Worm (Caenorhabditis elegans) whole organism, late embryonic: ENCODE data around the gene lhpp-1.

ENCODE experiments used
- C38D4.7 ChIP-seq: fragments of 200-800 bp; sonication (Bioruptor generic); optimal IDR thresholded peaks from 2 replicates; lab custom pipeline; 2018; ENCODE audit warnings: mild to moderate bottlenecking, missing genetic modification characterization, moderate library complexity, missing compliant biosample characterization
- F13H6.1 ChIP-seq: sonication (generic microtip); optimal IDR thresholded peaks from 2 replicates; lab custom pipeline; 2016; ENCODE audit warnings: missing genetic modification characterization, missing compliant biosample characterization
- K02D7.2 ChIP-seq: sonication (generic microtip); optimal IDR thresholded peaks from 2 replicates; lab custom pipeline; 2017; ENCODE audit warnings: mild to moderate bottlenecking, missing genetic modification characterization, missing compliant biosample characterization
- Y22D7AL.16 ChIP-seq: sonication (generic microtip); optimal IDR thresholded peaks from 2 replicates; lab custom pipeline; 2016; ENCODE audit warnings: missing genetic modification characterization, missing compliant biosample characterization
- ahr-1 ChIP-seq: sonication (generic microtip); optimal IDR thresholded peaks from 2 replicates; lab custom pipeline; 2016; ENCODE audit warnings: missing genetic modification characterization, missing compliant biosample characterization
- ama-1 ChIP-seq: fragments of 150-350 bp; optimal IDR thresholded peaks from 2 replicates; lab custom pipeline; 2014
- ceh-14 ChIP-seq: sonication (generic microtip); optimal IDR thresholded peaks from 2 replicates; lab custom pipeline; 2016; ENCODE audit warnings: missing genotype, missing genetic modification characterization, missing compliant biosample characterization
- ceh-2 ChIP-seq: sonication (generic microtip); optimal IDR thresholded peaks from 2 replicates; lab custom pipeline; 2016; ENCODE audit warnings: missing genotype, missing genetic modification characterization, missing compliant biosample characterization
- ceh-34 ChIP-seq: sonication (generic microtip); optimal IDR thresholded peaks from 2 replicates; lab custom pipeline; 2016; ENCODE audit warnings: mild to moderate bottlenecking, missing genetic modification characterization, missing compliant biosample characterization
- ceh-45 ChIP-seq: fragments of 200-800 bp; sonication (Bioruptor generic); IDR thresholded peaks from 2 replicates; pipeline ENCODE4 v1.3.6; 2022; ENCODE audit warnings: missing genetic modification reagents, missing genetic modification characterization, missing compliant biosample characterization
- ceh-9 ChIP-seq: sonication (generic microtip); optimal IDR thresholded peaks from 2 replicates; lab custom pipeline; 2016; ENCODE audit warnings: mild to moderate bottlenecking, missing genetic modification characterization, inconsistent platforms, missing compliant biosample characterization
- che-1 ChIP-seq: sonication (generic microtip); optimal IDR thresholded peaks from 2 replicates; lab custom pipeline; 2016; ENCODE audit warnings: mild to moderate bottlenecking, missing genetic modification characterization, missing compliant biosample characterization
- elt-2 ChIP-seq: sonication (generic microtip); optimal IDR thresholded peaks from 2 replicates; lab custom pipeline; 2016; ENCODE audit warnings: missing genetic modification reagents, missing genetic modification characterization, missing compliant biosample characterization
- ets-4 ChIP-seq: sonication (generic microtip); optimal IDR thresholded peaks from 2 replicates; lab custom pipeline; 2016; ENCODE audit warnings: missing genetic modification characterization, missing compliant biosample characterization
- eyg-1 ChIP-seq: sonication (generic microtip); optimal IDR thresholded peaks from 2 replicates; lab custom pipeline; 2016; ENCODE audit warnings: missing genotype, missing genetic modification characterization, missing compliant biosample characterization
- fkh-10 ChIP-seq: fragments of 150-350 bp; optimal IDR thresholded peaks from 2 replicates; lab custom pipeline; 2014; ENCODE audit warnings: missing biosample characterization, missing genetic modification reagents, missing genetic modification characterization
- fkh-6 ChIP-seq: sonication (generic microtip); optimal IDR thresholded peaks from 2 replicates; lab custom pipeline; 2016; ENCODE audit warnings: missing genetic modification characterization, missing compliant biosample characterization
- hlh-13 ChIP-seq: fragments of 200-800 bp; sonication (Bioruptor generic); optimal IDR thresholded peaks from 2 replicates; lab custom pipeline; 2018; ENCODE audit warnings: mild to moderate bottlenecking, missing genetic modification characterization, missing compliant biosample characterization
- hlh-15 ChIP-seq: sonication (generic microtip); optimal IDR thresholded peaks from 2 replicates; lab custom pipeline; 2016; ENCODE audit warnings: missing genetic modification characterization, missing compliant biosample characterization
- hlh-30 ChIP-seq: sonication (generic microtip); optimal IDR thresholded peaks from 2 replicates; lab custom pipeline; 2017; ENCODE audit warnings: antibody characterized with exemption, missing genetic modification characterization, missing compliant biosample characterization; ENCODE audit not compliant: insufficient read depth
- lim-6 ChIP-seq: sonication (generic microtip); optimal IDR thresholded peaks from 2 replicates; lab custom pipeline; 2016; ENCODE audit warnings: missing genetic modification characterization, missing compliant biosample characterization
- madf-2 ChIP-seq: sonication (generic microtip); optimal IDR thresholded peaks from 2 replicates; lab custom pipeline; 2017; ENCODE audit warnings: missing genetic modification characterization, missing compliant biosample characterization
- mec-3 ChIP-seq: sonication (generic microtip); optimal IDR thresholded peaks from 2 replicates; lab custom pipeline; 2016; ENCODE audit warnings: borderline replicate concordance, missing genetic modification characterization, missing compliant biosample characterization
- nfya-1 ChIP-seq: sonication (generic microtip); optimal IDR thresholded peaks from 2 replicates; lab custom pipeline; 2017; ENCODE audit warnings: missing genetic modification characterization, mild to moderate bottlenecking, missing compliant biosample characterization, antibody characterized with exemption, moderate library complexity
- nhr-11 ChIP-seq: fragments of 150-350 bp; optimal IDR thresholded peaks from 2 replicates; lab custom pipeline; 2014; ENCODE audit warnings: missing biosample characterization, missing genetic modification characterization
- nhr-232 ChIP-seq: sonication (generic microtip); optimal IDR thresholded peaks from 2 replicates; lab custom pipeline; 2016; ENCODE audit warnings: missing genetic modification characterization, missing compliant biosample characterization
- npax-4 ChIP-seq: sonication (generic microtip); optimal IDR thresholded peaks from 2 replicates; lab custom pipeline; 2016; ENCODE audit warnings: missing genetic modification characterization, missing compliant biosample characterization
- odd-2 ChIP-seq: sonication (generic microtip); optimal IDR thresholded peaks from 2 replicates; lab custom pipeline; 2017; ENCODE audit warnings: antibody characterized with exemption, mild to moderate bottlenecking, missing genetic modification characterization, missing compliant biosample characterization
- pha-2 ChIP-seq: sonication (generic microtip); optimal IDR thresholded peaks from 2 replicates; lab custom pipeline; 2017; ENCODE audit warnings: mild to moderate bottlenecking, missing genetic modification characterization, missing compliant biosample characterization
- pha-4 ChIP-seq: fragments of 150-350 bp; optimal IDR thresholded peaks from 2 replicates; lab custom pipeline; 2018; ENCODE audit warnings: missing biosample characterization, missing genetic modification reagents, missing genetic modification characterization
- pros-1 ChIP-seq: fragments of 150-350 bp; optimal IDR thresholded peaks from 2 replicates; lab custom pipeline; 2014; ENCODE audit warnings: missing biosample characterization, missing genetic modification reagents, missing genetic modification characterization
- sox-4 ChIP-seq: sonication (generic microtip); optimal IDR thresholded peaks from 2 replicates; lab custom pipeline; 2017; ENCODE audit warnings: mild to moderate bottlenecking, missing genetic modification characterization, inconsistent platforms, missing compliant biosample characterization
- tbx-7 ChIP-seq: sonication (generic microtip); optimal IDR thresholded peaks from 2 replicates; lab custom pipeline; 2016; ENCODE audit warnings: missing genotype, missing genetic modification characterization, missing compliant biosample characterization
- unc-55 ChIP-seq: sonication (generic microtip); optimal IDR thresholded peaks from 2 replicates; lab custom pipeline; 2017; ENCODE audit warnings: missing biosample characterization, missing genetic modification reagents, missing genetic modification characterization
- unc-86 ChIP-seq: sonication (generic microtip); optimal IDR thresholded peaks from 2 replicates; lab custom pipeline; 2016; ENCODE audit warnings: missing genetic modification characterization, missing compliant biosample characterization
- ztf-16 ChIP-seq: sonication (generic microtip); optimal IDR thresholded peaks from 2 replicates; lab custom pipeline; 2017; ENCODE audit warnings: missing genetic modification characterization, missing compliant biosample characterization

Gene lhpp-1

DNA sequence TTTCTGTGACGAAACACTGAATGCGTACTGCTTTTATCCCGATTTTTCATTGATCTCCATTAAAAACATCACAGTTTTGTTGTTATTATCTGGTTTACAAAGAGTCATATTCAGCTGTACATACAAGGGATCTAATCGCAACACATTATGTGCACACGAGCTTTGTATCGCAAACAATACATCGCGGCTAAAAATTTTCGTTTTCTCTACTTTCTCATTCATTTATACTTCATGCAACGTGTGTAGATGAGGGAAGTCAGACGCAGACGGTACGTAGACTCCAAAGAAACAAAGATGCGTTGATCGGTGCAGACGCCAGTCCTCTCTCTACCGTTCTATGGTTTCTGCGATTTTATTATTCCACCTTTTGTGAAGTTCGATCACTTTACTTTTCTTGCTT lies 4.8 kb downstream of the lhpp-1 start, which contains the start of gene nhr-136:
Gene nhr-136 (plus strand): TSS at position 301 of the 400 bp plus-strand sequence.
- TF ChIP-seq ceh-45 (GFP tag; lab: Robert Waterston, UW) (no peak), pha-4 (tag; lab: Kevin White, UChicago) (no peak), hlh-13 (GFP tag; lab: Kevin White, UChicago) (no peak), elt-2 (no peak), sox-4 (tag; lab: Kevin White, UChicago) (no peak), ahr-1 (tag; lab: Kevin White, UChicago) (no peak), eyg-1 (tag; lab: Kevin White, UChicago) (no peak), F13H6.1 (tag; lab: Kevin White, UChicago) (no peak), unc-86 (tag; lab: Kevin White, UChicago) (no peak), ceh-14 (tag; lab: Kevin White, UChicago) (no peak), pros-1 (no peak), madf-2 (tag; lab: Kevin White, UChicago) (no peak), che-1 (tag; lab: Kevin White, UChicago) (no peak), odd-2 (no peak), K02D7.2 (tag; lab: Kevin White, UChicago) (no peak), ets-4 (tag; lab: Kevin White, UChicago) (no peak)

DNA sequence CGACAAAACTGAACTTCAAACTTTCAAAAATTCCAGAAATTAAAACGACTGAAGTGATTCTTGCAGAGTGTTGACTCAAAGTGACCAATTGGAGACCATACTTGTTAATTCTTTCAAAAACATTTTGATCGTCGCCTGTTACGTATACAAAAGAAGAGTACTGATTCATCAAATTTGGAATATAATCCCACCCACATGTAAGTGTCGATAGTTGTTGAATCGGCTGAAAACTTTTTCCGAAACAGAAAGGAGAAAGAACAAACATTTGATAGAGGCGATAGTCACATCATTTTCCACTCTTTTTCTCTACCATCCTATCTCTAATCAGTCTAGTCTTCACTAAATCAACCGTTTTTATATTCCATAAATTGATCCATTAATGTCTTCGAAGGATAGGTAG lies 7.7 kb downstream of the lhpp-1 start, which contains the start of gene nhr-153:
Gene nhr-153 (plus strand): TSS at position 301 of the 400 bp plus-strand sequence.
- no peak for TF ChIP-seq ahr-1 (tag; lab: Kevin White, UChicago)
- no peak for TF ChIP-seq nfya-1 (tag; lab: Kevin White, UChicago)
- TF ChIP-seq pha-4 (tag; lab: Kevin White, UChicago), result no peak
- no peak for TF ChIP-seq ceh-9 (tag; lab: Kevin White, UChicago)
- no peak for TF ChIP-seq ama-1
- no peak for TF ChIP-seq Y22D7AL.16 (tag; lab: Kevin White, UChicago)
- no peak for TF ChIP-seq lim-6 (tag; lab: Kevin White, UChicago)
- TF ChIP-seq hlh-30 (tag; lab: Kevin White, UChicago), result no peak
- TF ChIP-seq mec-3, result no peak
- TF ChIP-seq pha-2 (tag; lab: Kevin White, UChicago), result no peak

DNA sequence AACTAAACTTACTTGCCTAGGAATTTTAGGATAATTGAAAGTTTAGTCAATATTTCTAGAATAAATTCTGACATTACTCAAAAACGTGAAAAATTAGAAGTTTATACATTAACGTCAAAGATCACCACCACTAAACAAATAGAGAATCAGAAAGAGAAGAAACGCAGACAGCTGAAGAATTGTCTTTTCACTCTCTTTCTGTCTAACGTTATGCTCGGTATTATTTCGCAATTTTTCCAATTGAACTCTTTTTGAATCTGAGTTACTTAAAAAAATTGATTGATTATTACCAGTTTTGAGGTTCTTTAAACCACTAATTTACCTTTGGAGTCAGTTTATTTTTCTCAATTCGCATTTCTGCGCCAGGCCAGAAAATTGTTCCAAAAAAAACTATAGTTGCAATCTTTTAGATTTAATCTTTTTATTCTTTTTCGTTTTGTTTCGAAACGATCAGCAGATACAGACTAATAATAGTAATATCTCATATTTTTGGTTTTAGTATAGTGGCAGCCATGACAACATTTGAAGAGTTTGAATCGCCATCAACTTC lies 10.7 kb downstream of the lhpp-1 start, which contains the start of gene nhr-154:
Gene nhr-154 (plus strand): TSS at position 500 of the 550 bp plus-strand sequence.
- no peak for TF ChIP-seq nhr-232 (tag; lab: Kevin White, UChicago)

DNA sequence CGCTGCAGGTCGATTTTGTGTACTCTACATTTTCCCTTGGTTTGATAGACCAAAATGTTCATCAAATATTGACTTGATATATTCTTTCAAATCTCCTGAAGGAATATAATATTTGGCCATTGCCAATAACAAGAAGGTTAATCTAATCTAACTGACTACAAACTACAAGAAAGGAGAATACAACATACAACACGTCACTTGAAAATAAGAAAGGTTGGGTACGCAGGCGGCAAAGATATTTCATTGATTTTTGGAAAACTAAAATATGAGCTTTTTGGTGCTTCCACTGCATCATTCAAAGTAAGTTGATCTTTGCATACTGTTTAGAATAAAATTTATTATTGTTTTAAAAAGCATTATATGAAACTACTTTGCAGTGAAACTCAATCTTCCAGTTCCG lies 13.5 kb downstream of the lhpp-1 start, which contains the start of gene nhr-209:
Gene nhr-209 (plus strand): TSS at position 27 of the 400 bp plus-strand sequence.
- TF ChIP-seq ztf-16 (tag; lab: Kevin White, UChicago) (no peak), ceh-34 (no peak), hlh-30 (tag; lab: Kevin White, UChicago) (no peak), nhr-11 (no peak), fkh-6 (tag; lab: Kevin White, UChicago) (no peak), sox-4 (tag; lab: Kevin White, UChicago) (no peak), tbx-7 (tag; lab: Kevin White, UChicago) (no peak), pha-4 (tag; lab: Kevin White, UChicago) (no peak), fkh-10 (no peak), unc-55 (GFP tag; lab: Kevin White, UChicago) (no peak), C38D4.7 (no peak), ceh-2 (no peak), ahr-1 (tag; lab: Kevin White, UChicago) (no peak), hlh-15 (tag; lab: Kevin White, UChicago) (no peak), madf-2 (tag; lab: Kevin White, UChicago) (no peak), npax-4 (tag; lab: Kevin White, UChicago) (no peak)
